Worm (Caenorhabditis elegans) whole organism, early embryonic: ENCODE data around the gene C43D7.4.

Experiments
- ama-1 ChIP-seq: fragments of 150-350 bp; optimal IDR thresholded peaks from 2 replicates; lab custom pipeline; 2014
- flt-1 ChIP-seq: fragments of 200-800 bp; sonication (Bioruptor generic); IDR thresholded peaks from 2 replicates; pipeline ENCODE4 v1.3.6; 2022; ENCODE audit warnings: missing genetic modification characterization, missing compliant biosample characterization

ce11 chrV:19329263-19329662 is 7.0 kb upstream of the C43D7.4 start, which contains the start of gene fbxb-65:
- TF ChIP-seq flt-1 (GFP tag; lab: Robert Waterston, UW) (no peak), ama-1 (no peak)
